Worm (Caenorhabditis elegans): ENCODE data around the gene eor-2.

- TF ChIP-seq mdl-1 (tag; optimal IDR thresholded peaks at IDR 0.05) (no peak), nhr-6 (tag; optimal IDR thresholded peaks at IDR 0.05) (no peak), nhr-77 (tag; optimal IDR thresholded peaks at IDR 0.05) (no peak), arid-1 (GFP tag; conservative IDR thresholded peaks at IDR 0.05) (no peak), egl-27 (tag; optimal IDR thresholded peaks at IDR 0.05) (no peak), F49E8.2 (tag; optimal IDR thresholded peaks at IDR 0.05; ENCODE audit: borderline replicate concordance) (no peak), nhr-111 (GFP tag; optimal IDR thresholded peaks at IDR 0.05) (no peak), unc-62 (GFP tag; optimal IDR thresholded peaks at IDR 0.05 in 1 of 2) (no peak), unc-62 (tag; optimal IDR thresholded peaks at IDR 0.05) (no peak), zag-1 (tag; optimal IDR thresholded peaks at IDR 0.05) (no peak), php-3 (GFP tag; IDR thresholded peaks at IDR 0.05) (no peak), fkh-10 (GFP tag; optimal IDR thresholded peaks at IDR 0.05) (no peak)
These were observed 34.5 kb upstream of the eor-2 start for ce11 chrX:14568258-14568763.
